Worm (Caenorhabditis elegans): Measurements from ENCODE around the gene npax-3.

npax-3 gene

DNA sequence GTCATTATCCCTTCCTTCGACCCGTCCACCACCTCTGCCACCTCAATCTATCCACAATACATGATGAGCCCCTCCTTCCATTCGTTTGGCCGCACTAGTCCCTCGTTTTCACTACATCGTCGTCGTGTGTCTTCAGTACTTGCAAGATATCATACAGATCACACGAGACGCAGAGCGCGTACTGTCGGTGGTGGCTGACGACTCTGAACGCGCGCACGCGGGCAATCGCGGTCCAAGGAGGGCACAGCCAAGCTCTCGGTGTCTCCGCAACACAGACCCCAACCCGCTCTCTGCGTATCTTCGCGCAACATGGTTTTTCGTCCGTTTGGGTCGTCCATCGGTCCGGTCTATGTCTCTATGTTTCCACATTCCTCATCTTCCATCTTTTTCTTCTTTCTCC lies 10.9 kb downstream of the npax-3 start (continued):
- TF ChIP-seq snpc-1.3 (tag; optimal IDR thresholded peaks at IDR 0.05; ENCODE audit: insufficient read depth) (no peak), F49E8.2 (tag; optimal IDR thresholded peaks at IDR 0.05; ENCODE audit: insufficient read depth) (no peak), F10E7.11 (tag; optimal IDR thresholded peaks at IDR 0.05) (no peak), hlh-26 (GFP tag; conservative IDR thresholded peaks at IDR 0.05) (no peak), F57C9.4 (tag; optimal IDR thresholded peaks at IDR 0.05) (no peak), madf-8 (GFP tag; conservative IDR thresholded peaks at IDR 0.05) (no peak), B0019.2 (GFP tag; conservative IDR thresholded peaks at IDR 0.05) (no peak), nfya-1 (tag; optimal IDR thresholded peaks at IDR 0.05; ENCODE audit: borderline replicate concordance, insufficient read depth) (no peak), chd-7 (tag; optimal IDR thresholded peaks at IDR 0.05) (no peak), ztf-3 (GFP tag; optimal IDR thresholded peaks at IDR 0.05) (no peak), bed-2 (GFP tag; IDR thresholded peaks at IDR 0.05) (no peak), K11D2.4 (GFP tag; IDR thresholded peaks at IDR 0.05) (0 out of 2 replicates have a peak, but pooled peaks have one; percentile 15), D2030.7 (GFP tag; IDR thresholded peaks at IDR 0.05) (no peak), F33H1.4 (GFP tag; IDR thresholded peaks at IDR 0.05) (no peak), let-526 (GFP tag; IDR thresholded peaks at IDR 0.05) (no peak), nfya-2 (GFP tag; IDR thresholded peaks at IDR 0.05) (no peak), hmg-20 (GFP tag; IDR thresholded peaks at IDR 0.05) (no peak), Y79H2A.3 (GFP tag; conservative IDR thresholded peaks at IDR 0.05) (no peak), dpl-1 (GFP tag; optimal IDR thresholded peaks at IDR 0.05) (no peak), Y53F4B.3 (GFP tag; IDR thresholded peaks at IDR 0.05) (no peak), ZK185.1 (tag; optimal IDR thresholded peaks at IDR 0.05; ENCODE audit: poor library complexity, severe bottlenecking) (no peak), mes-4 (tag; optimal IDR thresholded peaks at IDR 0.05) (no peak), nhr-80 (tag; optimal IDR thresholded peaks at IDR 0.05) (no peak), lin-40 (tag; optimal IDR thresholded peaks at IDR 0.05) (no peak), F52B5.7 (tag; optimal IDR thresholded peaks at IDR 0.05) (no peak), F55B11.4 (tag; optimal IDR thresholded peaks at IDR 0.05; ENCODE audit: borderline replicate concordance, insufficient read depth) (no peak), unc-62 (GFP tag; optimal IDR thresholded peaks at IDR 0.05) (no peak), egl-44 (GFP tag; IDR thresholded peaks at IDR 0.05) (no peak), mxl-1 (tag; optimal IDR thresholded peaks at IDR 0.05) (no peak), F23B12.7 (tag; optimal IDR thresholded peaks at IDR 0.05; ENCODE audit: insufficient read depth) (no peak), attf-5 (GFP tag; optimal IDR thresholded peaks at IDR 0.05) (peak; percentile 1), T26A5.8 (tag; optimal IDR thresholded peaks at IDR 0.05) (no peak), cebp-2 (GFP tag; IDR thresholded peaks at IDR 0.05) (no peak), atf-7 (tag; optimal IDR thresholded peaks at IDR 0.05) (no peak), ceh-100 (GFP tag; IDR thresholded peaks at IDR 0.05) (no peak), gei-17 (GFP tag; optimal IDR thresholded peaks at IDR 0.05) (no peak), dpff-1 (tag; optimal IDR thresholded peaks at IDR 0.05) (no peak), hsf-1 (GFP tag; IDR thresholded peaks at IDR 0.05) (no peak), lir-1 (GFP tag; conservative IDR thresholded peaks at IDR 0.05) (no peak), repo-1 (tag; optimal IDR thresholded peaks at IDR 0.05) (no peak), let-607 (tag; optimal IDR thresholded peaks at IDR 0.05) (no peak), aptf-2 (GFP tag; conservative IDR thresholded peaks at IDR 0.05) (no peak)

Data from whole organism, young adult.